Worm (Caenorhabditis elegans) whole organism, L4/young adult: Measurements from ENCODE around the gene set-2.

Experiments
- W03F9.2 ChIP-seq: fragments of 150-350 bp; optimal IDR thresholded peaks from 2 replicates; lab custom pipeline; 2014; ENCODE audit warnings: missing biosample characterization, missing genetic modification characterization
- dao-5 ChIP-seq: sonication (generic microtip); optimal IDR thresholded peaks from 2 replicates; lab custom pipeline; 2016; ENCODE audit warnings: missing genotype, missing genetic modification characterization, moderate library complexity, missing compliant biosample characterization
- him-1 ChIP-seq: sonication (generic microtip); optimal IDR thresholded peaks from 2 replicates; lab custom pipeline; 2016; ENCODE audit warnings: missing genotype, missing genetic modification reagents, missing genetic modification characterization, missing compliant biosample characterization

ce11 chrIII:4962886-4963285, 32.9 kb upstream of the set-2 start, which contains the start of gene C27F2.9:
- TF ChIP-seq him-1 (tag; lab: Kevin White, UChicago) (peak; percentile 85), dao-5 (tag; lab: Kevin White, UChicago) (no peak), W03F9.2 (tag; lab: Kevin White, UChicago) (peak; percentile 93)
